Fruit fly (Drosophila melanogaster) whole organism, embryonic: Measurements from ENCODE around the gene CG1632.

Experiments
- Bdp1 ChIP-seq: fragments of 200-800 bp; sonication (Bioruptor generic); optimal IDR thresholded peaks from 3 replicates; lab custom pipeline; 2016; ENCODE audit warnings: missing biosample characterization, missing genetic modification characterization
- CG10543 ChIP-seq: fragments of 200-800 bp; sonication (Bioruptor generic); optimal IDR thresholded peaks from 3 replicates; lab custom pipeline; 2017; ENCODE audit warnings: missing biosample characterization, mild to moderate bottlenecking, missing genetic modification characterization, moderate library complexity
- CG11085 ChIP-seq: fragments of 200-800 bp; sonication (Bioruptor generic); IDR thresholded peaks from 2 replicates; pipeline ENCODE4 v1.3.6; 2022; ENCODE audit warnings: missing biosample characterization, missing genetic modification characterization
- CG12942 ChIP-seq: fragments of 200-800 bp; sonication (Bioruptor generic); optimal IDR thresholded peaks from 3 replicates; lab custom pipeline; 2016; ENCODE audit warnings: missing biosample characterization, missing genetic modification characterization
- CG15011 ChIP-seq: fragments of 200-800 bp; sonication (Bioruptor generic); optimal IDR thresholded peaks from 3 replicates; lab custom pipeline; 2018; ENCODE audit warnings: missing biosample characterization, mild to moderate bottlenecking, missing genetic modification characterization
- CG15479 ChIP-seq: fragments of 200-800 bp; sonication (Bioruptor generic); optimal IDR thresholded peaks from 3 replicates; lab custom pipeline; 2019; ENCODE audit warnings: missing biosample characterization, mild to moderate bottlenecking, missing genetic modification characterization, moderate library complexity
- CG1647 ChIP-seq: fragments of 200-800 bp; sonication (Bioruptor generic); optimal IDR thresholded peaks from 3 replicates; lab custom pipeline; 2016; ENCODE audit warnings: missing biosample characterization, missing genetic modification characterization
- CG30403 ChIP-seq: fragments of 200-800 bp; sonication (Bioruptor generic); optimal IDR thresholded peaks from 3 replicates; lab custom pipeline; 2016; ENCODE audit warnings: missing biosample characterization, missing genetic modification characterization
- CG33557 ChIP-seq: fragments of 200-800 bp; sonication (Bioruptor generic); optimal IDR thresholded peaks from 2 replicates; lab custom pipeline; 2019; ENCODE audit warnings: missing biosample characterization, mild to moderate bottlenecking, missing genetic modification characterization, moderate library complexity
- CG6765 ChIP-seq: fragments of 200-800 bp; sonication (Bioruptor generic); optimal IDR thresholded peaks from 3 replicates; lab custom pipeline; 2017; ENCODE audit warnings: missing biosample characterization, mild to moderate bottlenecking, missing genetic modification characterization
- CG6791 ChIP-seq: fragments of 200-800 bp; sonication (Bioruptor generic); IDR thresholded peaks from 3 replicates; pipeline ENCODE4 v1.3.6; 2022; ENCODE audit warnings: missing biosample characterization, missing genetic modification characterization; ENCODE audit not compliant: partially characterized antibody
- CG7786 ChIP-seq: fragments of 200-800 bp; sonication (Bioruptor generic); optimal IDR thresholded peaks from 2 replicates; lab custom pipeline; 2016; ENCODE audit warnings: missing biosample characterization, missing genetic modification characterization
- CG8765 ChIP-seq: fragments of 200-800 bp; sonication (Bioruptor generic); IDR thresholded peaks from 2 replicates; pipeline ENCODE4 v1.3.6; 2022; ENCODE audit warnings: missing biosample characterization, missing genetic modification characterization
- CG8944 ChIP-seq: fragments of 200-800 bp; sonication (Bioruptor generic); optimal IDR thresholded peaks from 3 replicates; lab custom pipeline; 2016; ENCODE audit warnings: missing biosample characterization, missing genetic modification characterization
- CG9727 ChIP-seq: fragments of 200-800 bp; sonication (Bioruptor generic); optimal IDR thresholded peaks from 3 replicates; lab custom pipeline; 2017; ENCODE audit warnings: missing biosample characterization, mild to moderate bottlenecking, missing genetic modification characterization
- CG9797 ChIP-seq: fragments of 200-800 bp; sonication (Bioruptor generic); optimal IDR thresholded peaks from 3 replicates; lab custom pipeline; 2018; ENCODE audit warnings: missing biosample characterization, mild to moderate bottlenecking, missing genetic modification characterization
- CTCF ChIP-seq: fragments of 200-800 bp; sonication (Bioruptor generic); optimal IDR thresholded peaks from 2 replicates; lab custom pipeline; 2017; ENCODE audit warnings: missing biosample characterization, mild to moderate bottlenecking, missing genetic modification characterization, moderate library complexity
- Camta ChIP-seq: fragments of 200-800 bp; sonication (Bioruptor generic); optimal IDR thresholded peaks from 2 replicates; lab custom pipeline; 2016; ENCODE audit warnings: missing biosample characterization, missing genetic modification characterization
- Deaf1 ChIP-seq: fragments of 200-800 bp; optimal IDR thresholded peaks from 3 replicates; lab custom pipeline; 2019; ENCODE audit warnings: missing biosample characterization, mild to moderate bottlenecking, missing genetic modification characterization, moderate library complexity
- Dll ChIP-seq: fragments of 200-800 bp; sonication (Bioruptor generic); IDR thresholded peaks from 4 replicates; pipeline ENCODE4 v1.3.6; 2022; ENCODE audit warnings: missing biosample characterization, missing genetic modification characterization; ENCODE audit not compliant: partially characterized antibody
- Eip74EF ChIP-seq, 2 experiments: fragments of 200-800 bp in 1 of 2; fragments of >200 bp in 1 of 2; sonication (Bioruptor generic) in 1 of 2; optimal IDR thresholded peaks; 2 replicates each; lab custom pipeline; 2017 to 2019; ENCODE audit warnings: missing biosample characterization in 2 of 2, missing genetic modification characterization in 2 of 2, mild to moderate bottlenecking in 1 of 2, moderate library complexity in 1 of 2
- Fer1 ChIP-seq: fragments of 200-800 bp; sonication (Bioruptor generic); optimal IDR thresholded peaks from 2 replicates; lab custom pipeline; 2017; ENCODE audit warnings: missing biosample characterization, mild to moderate bottlenecking, missing genetic modification characterization
- H2.0 ChIP-seq: fragments of 200-800 bp; sonication (Bioruptor generic); IDR thresholded peaks from 2 replicates; pipeline ENCODE4 v1.3.6; 2022; ENCODE audit warnings: missing biosample characterization, missing genetic modification characterization
- HLHmδ ChIP-seq: fragments of 200-800 bp; sonication (Bioruptor generic); optimal IDR thresholded peaks from 2 replicates; lab custom pipeline; 2018; ENCODE audit warnings: missing biosample characterization, mild to moderate bottlenecking, missing genetic modification characterization, moderate library complexity
- Hand ChIP-seq: fragments of 200-800 bp; sonication (Bioruptor generic); optimal IDR thresholded peaks from 2 replicates; lab custom pipeline; 2017; ENCODE audit warnings: mild to moderate bottlenecking, missing biosample characterization, missing genetic modification reagents, missing genetic modification characterization
- HmgZ ChIP-seq: fragments of 200-800 bp; sonication (Bioruptor generic); optimal IDR thresholded peaks from 2 replicates; lab custom pipeline; 2018; ENCODE audit warnings: missing biosample characterization, mild to moderate bottlenecking, missing genetic modification characterization
- Hmr ChIP-seq: fragments of 200-800 bp; sonication (Bioruptor generic); optimal IDR thresholded peaks from 3 replicates; lab custom pipeline; 2017; ENCODE audit warnings: mild to moderate bottlenecking, missing biosample characterization, missing genetic modification reagents, missing genetic modification characterization
- Taf1 ChIP-seq: fragments of 200-800 bp; sonication (Bioruptor generic); IDR thresholded peaks from 2 replicates; pipeline ENCODE4 v1.3.6; 2022; ENCODE audit warnings: missing biosample characterization, missing genetic modification characterization
- YL-1 ChIP-seq: fragments of 200-800 bp; sonication (Bioruptor generic); optimal IDR thresholded peaks from 3 replicates; lab custom pipeline; 2017; ENCODE audit warnings: missing biosample characterization, mild to moderate bottlenecking, missing genetic modification characterization
- aop ChIP-seq: fragments of 200-800 bp; sonication (Bioruptor generic); IDR thresholded peaks from 2 replicates; pipeline ENCODE4 v1.3.6; 2022; ENCODE audit warnings: missing biosample characterization, missing genetic modification characterization
- btn ChIP-seq: fragments of 200-800 bp; sonication (Bioruptor generic); optimal IDR thresholded peaks from 2 replicates; lab custom pipeline; 2016; ENCODE audit warnings: missing biosample characterization, missing genetic modification characterization
- caup ChIP-seq: fragments of 200-800 bp; sonication (Bioruptor generic); optimal IDR thresholded peaks from 3 replicates; lab custom pipeline; 2017; ENCODE audit warnings: missing biosample characterization, mild to moderate bottlenecking, missing genetic modification characterization, moderate library complexity; ENCODE audit not compliant: severe bottlenecking
- cwo ChIP-seq: fragments of 200-800 bp; sonication (Bioruptor generic); optimal IDR thresholded peaks from 3 replicates; lab custom pipeline; 2017; ENCODE audit warnings: missing biosample characterization, missing genetic modification characterization, mild to moderate bottlenecking, moderate library complexity, missing genetic modification reagents
- en ChIP-seq: fragments of 200-800 bp; sonication (Bioruptor generic); optimal IDR thresholded peaks from 2 replicates; lab custom pipeline; 2016; ENCODE audit warnings: missing biosample characterization, missing genetic modification characterization
- gem ChIP-seq: fragments of 200-800 bp; sonication (Bioruptor generic); optimal IDR thresholded peaks from 2 replicates; lab custom pipeline; 2019; ENCODE audit warnings: missing biosample characterization, mild to moderate bottlenecking, missing genetic modification characterization, moderate library complexity
- gfzf ChIP-seq: fragments of 200-800 bp; sonication (Bioruptor generic); optimal IDR thresholded peaks from 2 replicates; lab custom pipeline; 2016; ENCODE audit warnings: missing biosample characterization, mild to moderate bottlenecking, missing genetic modification characterization, moderate library complexity
- gro ChIP-seq: fragments of 200-800 bp; sonication (Bioruptor generic); optimal IDR thresholded peaks from 2 replicates; lab custom pipeline; 2016; ENCODE audit warnings: missing biosample characterization, missing genetic modification characterization
- gsb-n ChIP-seq: fragments of 200-800 bp; sonication (Bioruptor generic); optimal IDR thresholded peaks from 3 replicates; lab custom pipeline; 2018; ENCODE audit warnings: missing biosample characterization, mild to moderate bottlenecking, missing genetic modification characterization
- her ChIP-seq: fragments of 200-800 bp; sonication (Bioruptor generic); optimal IDR thresholded peaks from 2 replicates; lab custom pipeline; 2016; ENCODE audit warnings: missing biosample characterization, missing genetic modification characterization
- ken ChIP-seq: fragments of 200-800 bp; sonication (Bioruptor generic); IDR thresholded peaks from 3 replicates; pipeline ENCODE4 v1.3.6; 2022; ENCODE audit warnings: missing biosample characterization, missing genetic modification characterization
- nerfin-1 ChIP-seq: fragments of 200-800 bp; sonication (Bioruptor generic); optimal IDR thresholded peaks from 3 replicates; lab custom pipeline; 2019; ENCODE audit warnings: missing biosample characterization, mild to moderate bottlenecking, missing genetic modification characterization, moderate library complexity
- pnt ChIP-seq: fragments of 200-800 bp; sonication (Bioruptor generic); optimal IDR thresholded peaks from 3 replicates; lab custom pipeline; 2016; ENCODE audit warnings: missing biosample characterization, missing genetic modification characterization
- row ChIP-seq: fragments of 200-800 bp; sonication (Bioruptor generic); IDR thresholded peaks from 3 replicates; pipeline ENCODE4 v1.3.6; 2022; ENCODE audit warnings: missing biosample characterization, missing genetic modification characterization
- sc ChIP-seq, 3 experiments: fragments of >200 bp in 2 of 3; fragments of 200-800 bp in 1 of 3; sonication (Bioruptor generic) in 1 of 3; optimal IDR thresholded peaks; 2 replicates in 2 of 3; 3 replicates in 1 of 3; lab custom pipeline; 2017; ENCODE audit warnings: mild to moderate bottlenecking in 1 of 3, missing biosample characterization in 1 of 3, missing genetic modification characterization in 1 of 3, missing genetic modification reagents in 1 of 3
- scrt ChIP-seq: fragments of 200-800 bp; sonication (Bioruptor generic); optimal IDR thresholded peaks from 2 replicates; lab custom pipeline; 2018; ENCODE audit warnings: missing biosample characterization, mild to moderate bottlenecking, missing genetic modification characterization, moderate library complexity
- sd ChIP-seq: fragments of 200-800 bp; sonication (Bioruptor generic); optimal IDR thresholded peaks from 3 replicates; lab custom pipeline; 2018; ENCODE audit warnings: missing biosample characterization, mild to moderate bottlenecking, missing genetic modification characterization, moderate library complexity
- stc ChIP-seq: fragments of 200-800 bp; sonication (Bioruptor generic); IDR thresholded peaks from 2 replicates; pipeline ENCODE4 v1.3.6; 2022; ENCODE audit warnings: missing biosample characterization, missing genetic modification characterization
- tgo ChIP-seq: fragments of 200-800 bp; sonication (Bioruptor generic); IDR thresholded peaks from 3 replicates; pipeline ENCODE4 v1.3.6; 2022; ENCODE audit warnings: missing biosample characterization, missing genetic modification characterization
- tin ChIP-seq: fragments of 200-800 bp; sonication (Bioruptor generic); optimal IDR thresholded peaks from 3 replicates; lab custom pipeline; 2016; ENCODE audit warnings: missing biosample characterization, missing genetic modification characterization
- wek ChIP-seq: fragments of 200-800 bp; sonication (Bioruptor generic); optimal IDR thresholded peaks from 3 replicates; lab custom pipeline; 2018; ENCODE audit warnings: missing biosample characterization, mild to moderate bottlenecking, missing genetic modification characterization, moderate library complexity
- zfh2 ChIP-seq: fragments of 200-800 bp; sonication (Bioruptor generic); optimal IDR thresholded peaks from 2 replicates; lab custom pipeline; 2016; ENCODE audit warnings: missing biosample characterization, missing genetic modification characterization

CG1632 gene

dm6 chrX:8243251-8243650 lies 9.2 kb upstream of the CG1632 start (continued):
- TF ChIP-seq sc (optimal IDR thresholded peaks at IDR 0.05; lab: Kevin White, UChicago) (no peak), sc (GFP tag; optimal IDR thresholded peaks at IDR 0.05; lab: Kevin White, UChicago) (no peak), CG10543 (GFP tag; lab: Kevin White, UChicago) (peak; percentile 11), HmgZ (tag; lab: Kevin White, UChicago) (no peak), row (no peak), gsb-n (tag; lab: Kevin White, UChicago) (no peak), CG33557 (GFP tag; lab: Kevin White, UChicago) (no peak), en (GFP tag; lab: Kevin White, UChicago) (no peak), zfh2 (GFP tag; lab: Kevin White, UChicago) (no peak), cwo (GFP tag; lab: Kevin White, UChicago) (no peak), Taf1 (GFP tag; lab: Robert Waterston, UW) (no peak), Eip74EF (GFP tag; optimal IDR thresholded peaks at IDR 0.05; lab: Kevin White, UChicago) (no peak), ken (GFP tag; lab: Robert Waterston, UW) (no peak), CG7786 (GFP tag; lab: Kevin White, UChicago) (no peak), CG9727 (GFP tag; lab: Kevin White, UChicago) (no peak), CG6791 (peak; percentile 45; the same call in 1 of the 3 replicates), gro (GFP tag; lab: Kevin White, UChicago) (no peak), CG15011 (GFP tag; lab: Kevin White, UChicago) (no peak), CG30403 (no peak), CG11085 (no peak), H2.0 (GFP tag; lab: Robert Waterston, UW) (no peak), her (GFP tag; lab: Kevin White, UChicago) (peak; percentile 67), gem (no peak), caup (no peak), YL-1 (no peak), CG6765 (GFP tag; lab: Kevin White, UChicago) (no peak), Dll (GFP tag; lab: Robert Waterston, UW) (peak; percentile 48; the same call in 2 of the 4 replicates), Bdp1 (no peak), tin (no peak), nerfin-1 (tag; lab: Kevin White, UChicago) (no peak), wek (GFP tag; lab: Kevin White, UChicago) (no peak), Deaf1 (tag; lab: Kevin White, UChicago) (peak; percentile 19), HLHmδ (GFP tag; lab: Kevin White, UChicago) (no peak), CTCF (GFP tag; lab: Kevin White, UChicago) (no peak), btn (GFP tag; lab: Kevin White, UChicago) (no peak), stc (GFP tag; lab: Robert Waterston, UW) (no peak), CG12942 (GFP tag; lab: Kevin White, UChicago) (no peak), CG1647 (no peak), aop (GFP tag; lab: Robert Waterston, UW) (no peak), tgo (GFP tag; lab: Robert Waterston, UW) (no peak), CG15479 (GFP tag; lab: Kevin White, UChicago) (peak; percentile 59), scrt (GFP tag; lab: Kevin White, UChicago) (no peak), Hmr (GFP tag; lab: Kevin White, UChicago) (no peak), sd (peak; percentile 28), gfzf (GFP tag; lab: Kevin White, UChicago) (peak; percentile 42), CG9797 (GFP tag; lab: Kevin White, UChicago) (peak; percentile 10), CG8765 (GFP tag; lab: Robert Waterston, UW) (no peak), CG8944 (GFP tag; lab: Kevin White, UChicago) (no peak), pnt (GFP tag; lab: Kevin White, UChicago) (no peak), Fer1 (GFP tag; lab: Kevin White, UChicago) (no peak), Camta (GFP tag; lab: Kevin White, UChicago) (no peak), Hand (GFP tag; lab: Kevin White, UChicago) (no peak)
